Fruit fly (Drosophila melanogaster): ENCODE results near the gene p130CAS.
A peak's percentile ranks its signal among the peaks of the same experiment; 100 is the strongest.

The p130CAS gene

DNA sequence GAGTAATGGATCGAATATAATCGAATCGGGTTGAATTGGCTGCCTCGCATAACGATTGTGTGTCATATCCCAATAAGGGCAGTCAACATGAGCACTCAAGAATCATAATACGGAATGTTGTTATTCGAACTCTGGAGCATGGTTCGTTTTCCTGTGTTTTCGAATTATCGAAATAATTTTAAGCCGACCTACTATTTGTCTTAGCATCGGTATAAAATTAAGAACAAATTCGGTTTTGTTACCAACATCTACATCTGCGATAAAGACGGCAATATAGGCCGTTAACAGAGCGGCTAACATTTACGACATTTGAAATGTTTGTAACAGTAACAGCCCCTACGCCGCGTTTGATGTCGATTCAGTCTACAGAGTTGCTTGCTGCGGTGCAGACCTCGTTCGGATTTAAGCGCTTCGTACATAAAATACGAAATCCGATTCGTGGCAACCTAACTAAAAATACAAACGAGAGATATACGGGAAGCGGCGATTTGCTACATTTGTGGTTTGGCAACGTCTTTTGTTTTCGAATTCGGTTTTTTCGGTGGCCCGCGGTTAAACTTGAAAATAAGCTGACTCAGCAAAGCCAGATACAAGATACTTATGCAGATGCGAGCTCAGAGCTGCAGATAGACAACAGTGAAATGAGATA, 7.9 kb downstream of the p130CAS start (continued):
- no peak for TF ChIP-seq zfh1 (GFP tag; IDR thresholded peaks at IDR 0.05)
- peak; percentile 43; the same call in 1 of the 2 replicates for TF ChIP-seq sob (GFP tag; IDR thresholded peaks at IDR 0.05)
- TF ChIP-seq CG34376 (GFP tag; optimal IDR thresholded peaks at IDR 0.05) = peak; percentile 78
- peak; percentile 60; the same call in 1 of the 2 replicates for TF ChIP-seq vvl (GFP tag; IDR thresholded peaks at IDR 0.05)
- peak; percentile 66 for TF ChIP-seq Bgb (GFP tag; IDR thresholded peaks at IDR 0.05; ENCODE audit: partially characterized antibody)
- peak; percentile 5 for TF ChIP-seq CG7839 (tag; optimal IDR thresholded peaks at IDR 0.05)
- TF ChIP-seq BtbVII (GFP tag; optimal IDR thresholded peaks at IDR 0.05) = no peak
- TF ChIP-seq tup (GFP tag; optimal IDR thresholded peaks at IDR 0.05) = no peak
- no peak for TF ChIP-seq CG31388 (GFP tag; optimal IDR thresholded peaks at IDR 0.05)
- no peak for TF ChIP-seq dati (GFP tag; IDR thresholded peaks at IDR 0.05)
- TF ChIP-seq CG3407 (GFP tag; optimal IDR thresholded peaks at IDR 0.05) = no peak
- TF ChIP-seq CG10431 (GFP tag; optimal IDR thresholded peaks at IDR 0.05) = no peak
- TF ChIP-seq CG4707 (GFP tag; optimal IDR thresholded peaks at IDR 0.05) = no peak
- no peak for TF ChIP-seq CG17359 (tag; optimal IDR thresholded peaks at IDR 0.05)
- no peak for TF ChIP-seq CG11456 (GFP tag; IDR thresholded peaks at IDR 0.05)
- peak; percentile 8 for TF ChIP-seq caup (GFP tag; optimal IDR thresholded peaks at IDR 0.05; ENCODE audit: severe bottlenecking)
- no peak for TF ChIP-seq CG7745 (tag; optimal IDR thresholded peaks at IDR 0.05)
- TF ChIP-seq CG13287 (GFP tag; IDR thresholded peaks at IDR 0.05; ENCODE audit: partially characterized antibody) = peak; percentile 44; the same call in 1 of the 2 replicates
- TF ChIP-seq emc (GFP tag; optimal IDR thresholded peaks at IDR 0.05) = no peak
- peak; percentile 23 for TF ChIP-seq CG12659 (GFP tag; optimal IDR thresholded peaks at IDR 0.05)
- no peak for TF ChIP-seq jumu (GFP tag; optimal IDR thresholded peaks at IDR 0.05)
- TF ChIP-seq eve (GFP tag; optimal IDR thresholded peaks at IDR 0.05) = peak in 1 of 2 experiments; percentile 79
- peak; percentile 22 for TF ChIP-seq Fer1 (GFP tag; optimal IDR thresholded peaks at IDR 0.05)
- no peak for TF ChIP-seq CG12744 (GFP tag; optimal IDR thresholded peaks at IDR 0.05)
- no peak for TF ChIP-seq CG10654 (GFP tag; optimal IDR thresholded peaks at IDR 0.05)
- peak; percentile 64 for TF ChIP-seq HLHmδ (GFP tag; optimal IDR thresholded peaks at IDR 0.05)
- no peak for TF ChIP-seq Mrtf (GFP tag; IDR thresholded peaks at IDR 0.05)
- no peak for TF ChIP-seq HmgD (GFP tag; optimal IDR thresholded peaks at IDR 0.05)
- no peak for TF ChIP-seq fd96Cb (tag; optimal IDR thresholded peaks at IDR 0.05)
- TF ChIP-seq CG7357 (GFP tag; IDR thresholded peaks at IDR 0.05) = no peak
- no peak for TF ChIP-seq Sox100B (GFP tag; optimal IDR thresholded peaks at IDR 0.05)
- TF ChIP-seq ken (GFP tag; IDR thresholded peaks at IDR 0.05) = peak; percentile 14; the same call in 1 of the 3 replicates
- peak; percentile 48 for TF ChIP-seq kni (GFP tag; optimal IDR thresholded peaks at IDR 0.05)
- TF ChIP-seq Hr78 (GFP tag; optimal IDR thresholded peaks at IDR 0.05) = peak in 1 of 2 experiments; percentile 16
- peak; percentile 17 for TF ChIP-seq pfk (GFP tag; optimal IDR thresholded peaks at IDR 0.05)
- no peak for TF ChIP-seq inv (GFP tag; IDR thresholded peaks at IDR 0.05; ENCODE audit: partially characterized antibody)
- TF ChIP-seq dmrt99B (tag; optimal IDR thresholded peaks at IDR 0.05) = no peak
- no peak for TF ChIP-seq croc (GFP tag; conservative IDR thresholded peaks at IDR 0.05)
- no peak for TF ChIP-seq Elba2 (GFP tag; optimal IDR thresholded peaks at IDR 0.05)
- no peak; the same call in 2 of the 3 replicates for TF ChIP-seq CG6175 (GFP tag; IDR thresholded peaks at IDR 0.05)
- no peak for TF ChIP-seq CG9727 (GFP tag; optimal IDR thresholded peaks at IDR 0.05)
- no peak for TF ChIP-seq CG18476 (GFP tag; optimal IDR thresholded peaks at IDR 0.05)
- no peak for TF ChIP-seq ftz-f1 (GFP tag; optimal IDR thresholded peaks at IDR 0.05)
- TF ChIP-seq CG4360 (GFP tag; IDR thresholded peaks at IDR 0.05) = no peak
- no peak for TF ChIP-seq lola (GFP tag; optimal IDR thresholded peaks at IDR 0.05)
- peak; percentile 55 for TF ChIP-seq ash1 (GFP tag; optimal IDR thresholded peaks at IDR 0.05)
- TF ChIP-seq pros (GFP tag; optimal IDR thresholded peaks at IDR 0.05) = peak; percentile 29
- TF ChIP-seq luna (GFP tag; optimal IDR thresholded peaks at IDR 0.05) = no peak
- no peak for TF ChIP-seq D19A (tag; optimal IDR thresholded peaks at IDR 0.05)

Data from whole organism, embryonic.